Worm (Caenorhabditis elegans) whole organism, L1 larva: ENCODE results near the gene cwf-19L1.

Experiments used
- F16B12.6 ChIP-seq: fragments of 150-350 bp; optimal IDR thresholded peaks from 2 replicates; lab custom pipeline; 2014; ENCODE audit warnings: missing biosample characterization, missing genetic modification characterization
- aha-1 ChIP-seq: fragments of 150-350 bp; optimal IDR thresholded peaks from 2 replicates; lab custom pipeline; 2014; ENCODE audit warnings: missing biosample characterization, missing genetic modification characterization
- aly-2 ChIP-seq: fragments of 150-350 bp; optimal IDR thresholded peaks from 2 replicates; lab custom pipeline; 2014; ENCODE audit warnings: missing biosample characterization, missing genetic modification characterization
- blmp-1 ChIP-seq: fragments of 150-350 bp; optimal IDR thresholded peaks from 2 replicates; lab custom pipeline; 2014; ENCODE audit warnings: missing biosample characterization, missing genetic modification characterization
- ceh-88 ChIP-seq: fragments of 200-800 bp; sonication (Bioruptor generic); IDR thresholded peaks from 2 replicates; pipeline ENCODE4 v1.3.6; 2022; ENCODE audit warnings: missing genetic modification characterization, missing compliant biosample characterization
- dpl-1 ChIP-seq, 3 experiments: fragments of 150-350 bp in 2 of 3; sonication (generic microtip) in 1 of 3; optimal IDR thresholded peaks; 2 replicates each; lab custom pipeline; 2014 to 2017; ENCODE audit warnings: missing biosample characterization in 3 of 3, missing genetic modification characterization in 3 of 3, missing genetic modification reagents in 3 of 3
- dsc-1 ChIP-seq: sonication (generic microtip); optimal IDR thresholded peaks from 2 replicates; lab custom pipeline; 2016; ENCODE audit warnings: mild to moderate bottlenecking, missing genetic modification characterization, missing compliant biosample characterization
- efl-1 ChIP-seq, 4 experiments: fragments of 150-350 bp; optimal IDR thresholded peaks in 3 of 4; peaks in 1 of 4; 1 replicate in 1 of 4; 2 replicates in 3 of 4; lab custom pipeline; 2014; ENCODE audit warnings: missing biosample characterization in 2 of 4, missing genetic modification characterization in 2 of 4, missing genetic modification reagents in 2 of 4
- efl-3 ChIP-seq: fragments of 200-800 bp; sonication (Bioruptor generic); optimal IDR thresholded peaks from 2 replicates; lab custom pipeline; 2018; ENCODE audit warnings: mild to moderate bottlenecking, missing genetic modification characterization, missing compliant biosample characterization
- egl-27 ChIP-seq, 2 experiments: fragments of 150-350 bp in 1 of 2; sonication (generic microtip); optimal IDR thresholded peaks; 3 replicates each; lab custom pipeline; 2017 to 2018; ENCODE audit warnings: missing biosample characterization in 2 of 2, missing genetic modification characterization in 2 of 2, missing genetic modification reagents in 2 of 2
- elt-2 ChIP-seq: sonication (generic microtip); optimal IDR thresholded peaks from 2 replicates; lab custom pipeline; 2016; ENCODE audit warnings: missing genetic modification characterization, mild to moderate bottlenecking, inconsistent platforms, missing compliant biosample characterization, missing genetic modification reagents
- elt-3 ChIP-seq, 6 experiments: fragments of 150-350 bp in 1 of 6; sonication (generic microtip); optimal IDR thresholded peaks; 2 replicates each; lab custom pipeline; 2017 to 2018; ENCODE audit warnings: missing biosample characterization in 6 of 6, missing genetic modification characterization in 6 of 6, inconsistent platforms in 1 of 6
- ets-5 ChIP-seq: fragments of 200-800 bp; sonication (Bioruptor generic); IDR thresholded peaks from 2 replicates; pipeline ENCODE4 v1.3.6; 2022; ENCODE audit warnings: missing genetic modification characterization, missing compliant biosample characterization
- fkh-10 ChIP-seq: sonication (generic microtip); optimal IDR thresholded peaks from 2 replicates; lab custom pipeline; 2017; ENCODE audit warnings: missing biosample characterization, missing genetic modification reagents, missing genetic modification characterization
- fkh-4 ChIP-seq: sonication (generic microtip); optimal IDR thresholded peaks from 2 replicates; lab custom pipeline; 2016; ENCODE audit warnings: missing compliant biosample characterization, missing genetic modification characterization, borderline replicate concordance
- fos-1 ChIP-seq: fragments of 150-350 bp; optimal IDR thresholded peaks from 2 replicates; lab custom pipeline; 2014; ENCODE audit warnings: missing biosample characterization, missing genetic modification characterization
- grh-1 ChIP-seq: fragments of 200-800 bp; sonication (Bioruptor generic); IDR thresholded peaks from 2 replicates; pipeline ENCODE4 v1.3.6; 2022; ENCODE audit warnings: missing genetic modification reagents, missing genetic modification characterization, missing compliant biosample characterization
- hlh-17 ChIP-seq: fragments of 200-800 bp; sonication (Bioruptor generic); optimal IDR thresholded peaks from 2 replicates; lab custom pipeline; 2018; ENCODE audit warnings: missing genetic modification characterization, mild to moderate bottlenecking, missing compliant biosample characterization, moderate library complexity, borderline replicate concordance
- hpl-2 ChIP-seq: fragments of 150-350 bp; optimal IDR thresholded peaks from 2 replicates; lab custom pipeline; 2014; ENCODE audit warnings: missing biosample characterization, missing genetic modification reagents, missing genetic modification characterization
- lin-13 ChIP-seq: fragments of 150-350 bp; optimal IDR thresholded peaks from 2 replicates; lab custom pipeline; 2014; ENCODE audit warnings: missing biosample characterization, missing genetic modification reagents, missing genetic modification characterization
- lin-15B ChIP-seq: fragments of 150-350 bp; sonication (generic microtip); optimal IDR thresholded peaks from 3 replicates; lab custom pipeline; 2014; ENCODE audit warnings: missing biosample characterization, missing genetic modification characterization
- lin-35 ChIP-seq, 2 experiments: fragments of 150-350 bp; optimal IDR thresholded peaks; 2 replicates each; lab custom pipeline; 2014; ENCODE audit warnings: missing biosample characterization in 2 of 2, missing genetic modification characterization in 2 of 2, missing genetic modification reagents in 2 of 2
- lir-3 ChIP-seq: sonication (generic microtip); optimal IDR thresholded peaks from 2 replicates; lab custom pipeline; 2016; ENCODE audit warnings: mild to moderate bottlenecking, missing genetic modification characterization, moderate library complexity, missing compliant biosample characterization; ENCODE audit not compliant: poor library complexity
- lsy-2 ChIP-seq, 2 experiments: fragments of 150-350 bp; optimal IDR thresholded peaks; 2 replicates each; lab custom pipeline; 2014; ENCODE audit warnings: missing biosample characterization in 2 of 2, missing genetic modification characterization in 2 of 2
- nhr-237 ChIP-seq: fragments of 150-350 bp; optimal IDR thresholded peaks from 2 replicates; lab custom pipeline; 2014; ENCODE audit warnings: missing biosample characterization, missing genetic modification characterization
- nhr-28 ChIP-seq: fragments of 150-350 bp; optimal IDR thresholded peaks from 2 replicates; lab custom pipeline; 2014; ENCODE audit warnings: missing biosample characterization, missing genetic modification characterization
- nhr-76 ChIP-seq: sonication (generic microtip); optimal IDR thresholded peaks from 2 replicates; lab custom pipeline; 2017; ENCODE audit warnings: missing biosample characterization, missing genetic modification characterization
- pag-3 ChIP-seq: sonication (generic microtip); optimal IDR thresholded peaks from 2 replicates; lab custom pipeline; 2017; ENCODE audit warnings: missing genetic modification characterization, mild to moderate bottlenecking, missing compliant biosample characterization, antibody characterized with exemption, borderline replicate concordance; ENCODE audit not compliant: insufficient read depth
- snpc-4 ChIP-seq: fragments of 150-350 bp; optimal IDR thresholded peaks from 2 replicates; lab custom pipeline; 2014; ENCODE audit warnings: missing biosample characterization, missing genetic modification characterization
- sptf-1 ChIP-seq: fragments of 150-350 bp; optimal IDR thresholded peaks from 2 replicates; lab custom pipeline; 2014; ENCODE audit warnings: missing biosample characterization, missing genetic modification characterization
- tlp-1 ChIP-seq: fragments of 150-350 bp; optimal IDR thresholded peaks from 2 replicates; lab custom pipeline; 2014; ENCODE audit warnings: missing biosample characterization, missing genetic modification characterization
- unc-30 ChIP-seq: sonication (generic microtip); optimal IDR thresholded peaks from 2 replicates; lab custom pipeline; 2017; ENCODE audit warnings: missing biosample characterization, missing genetic modification characterization
- vab-15 ChIP-seq: sonication (generic microtip); optimal IDR thresholded peaks from 2 replicates; lab custom pipeline; 2017; ENCODE audit warnings: missing genotype, mild to moderate bottlenecking, missing genetic modification characterization, missing compliant biosample characterization
- xbp-1 ChIP-seq: sonication (generic microtip); optimal IDR thresholded peaks from 2 replicates; lab custom pipeline; 2016; ENCODE audit warnings: missing genetic modification characterization, missing compliant biosample characterization
- ztf-11 ChIP-seq, 2 experiments: sonication (generic microtip); optimal IDR thresholded peaks; 2 replicates each; lab custom pipeline; 2016 to 2017; ENCODE audit warnings: missing genetic modification characterization in 2 of 2, missing biosample characterization in 1 of 2, missing compliant biosample characterization in 1 of 2

The cwf-19L1 gene

DNA sequence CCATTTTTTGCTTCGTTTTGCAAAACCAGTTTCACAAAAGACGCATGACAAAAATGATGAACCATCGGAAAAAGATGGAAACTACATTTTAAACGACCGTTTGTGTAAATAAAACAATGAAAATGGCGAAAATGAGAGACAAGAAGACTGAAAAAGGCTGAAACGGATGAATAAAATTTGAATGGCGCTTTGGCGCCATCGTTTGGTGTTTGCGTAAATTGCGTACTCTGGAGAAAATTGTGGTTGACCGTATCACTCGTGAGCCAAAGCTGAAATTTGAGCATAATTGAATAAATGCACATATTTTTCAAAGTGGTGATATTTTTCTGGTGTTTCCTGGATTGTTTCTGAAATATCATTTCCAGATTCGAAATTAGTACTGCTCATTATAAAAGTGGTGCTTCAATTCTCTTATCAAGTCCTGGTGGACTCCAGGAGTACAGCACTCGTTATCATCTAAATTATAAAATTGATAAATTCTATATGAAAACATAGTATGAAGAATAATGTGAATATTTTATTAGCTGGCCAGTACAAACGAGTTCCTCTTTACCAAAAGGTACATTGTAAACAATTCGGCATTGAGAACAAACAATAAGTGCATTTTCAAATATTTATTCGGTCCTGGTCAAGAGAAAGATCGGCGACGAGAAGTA, 6.3 kb upstream of the cwf-19L1 start:
- no peak for TF ChIP-seq pag-3 (tag; lab: Kevin White, UChicago)
- TF ChIP-seq lin-35 (GFP tag; optimal IDR thresholded peaks at IDR 0.05; lab: Kevin White, UChicago), result peak; percentile 18 to 33
- peak; percentile 60 for TF ChIP-seq elt-2 (tag; lab: Kevin White, UChicago)
- TF ChIP-seq efl-1 (optimal IDR thresholded peaks at IDR 0.05; lab: Kevin White, UChicago), result peak; percentile 8 to 25
- peak; percentile 54 to 80 for TF ChIP-seq efl-1 (GFP tag; optimal IDR thresholded peaks at IDR 0.05 in 1 of 2; lab: Kevin White, UChicago)
- TF ChIP-seq ets-5 (GFP tag; lab: Robert Waterston, UW), result no peak
- TF ChIP-seq lsy-2 (tag; optimal IDR thresholded peaks at IDR 0.05; lab: Kevin White, UChicago), result peak in 1 of 2 experiments; percentile 80
- TF ChIP-seq ceh-88 (GFP tag; lab: Robert Waterston, UW), result no peak
- TF ChIP-seq elt-3 (tag; optimal IDR thresholded peaks at IDR 0.05; lab: Kevin White, UChicago), result peak in 1 of 6 experiments; percentile 4
- TF ChIP-seq fos-1 (tag; lab: Kevin White, UChicago), result no peak
- no peak for TF ChIP-seq blmp-1
- TF ChIP-seq grh-1 (GFP tag; lab: Robert Waterston, UW), result no peak
- peak in 2 of 3 experiments; percentile 20 to 63 for TF ChIP-seq dpl-1 (GFP tag; optimal IDR thresholded peaks at IDR 0.05; lab: Kevin White, UChicago)
- TF ChIP-seq nhr-76 (tag; lab: Kevin White, UChicago), result no peak

DNA sequence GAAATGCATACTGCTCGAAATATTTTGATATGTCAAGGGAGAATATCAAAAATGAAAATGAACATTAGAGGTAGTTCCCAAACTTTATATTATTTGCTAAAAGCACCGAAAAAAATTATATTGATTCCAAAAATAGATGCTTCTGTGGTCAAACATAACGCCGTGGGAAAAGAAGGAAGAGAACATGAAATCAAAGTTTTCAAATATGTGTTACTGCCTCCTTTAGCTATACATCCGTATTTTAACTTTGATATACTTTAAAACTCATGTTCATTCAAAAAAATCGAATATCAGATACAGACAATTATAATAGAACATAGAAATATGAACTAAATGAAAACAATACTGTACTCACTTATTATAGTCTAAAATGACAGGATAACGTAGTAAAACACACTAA, 4.2 kb upstream of the cwf-19L1 start, which contains the start of gene Y38A10A.11:
Y38A10A.11 (minus strand) TSS at position 101 of the 400 bp plus-strand sequence.
- TF ChIP-seq dsc-1 (tag; lab: Kevin White, UChicago), result no peak
- no peak for TF ChIP-seq sptf-1 (tag; lab: Kevin White, UChicago)
- TF ChIP-seq hpl-2, result no peak
- no peak for TF ChIP-seq F16B12.6 (tag; lab: Kevin White, UChicago)
- TF ChIP-seq aly-2, result no peak
- no peak for TF ChIP-seq lir-3 (tag; lab: Kevin White, UChicago)
- TF ChIP-seq lin-15B (tag; lab: Kevin White, UChicago), result no peak
- TF ChIP-seq tlp-1 (tag; lab: Kevin White, UChicago), result no peak
- no peak for TF ChIP-seq snpc-4 (tag; lab: Kevin White, UChicago)
- no peak for TF ChIP-seq efl-3 (GFP tag; lab: Kevin White, UChicago)
- no peak for TF ChIP-seq xbp-1 (tag; lab: Kevin White, UChicago)
- TF ChIP-seq ztf-11 (tag; optimal IDR thresholded peaks at IDR 0.05; lab: Kevin White, UChicago), result no peak
- no peak for TF ChIP-seq elt-3 (tag; optimal IDR thresholded peaks at IDR 0.05; lab: Kevin White, UChicago)
- TF ChIP-seq fkh-10 (GFP tag; lab: Kevin White, UChicago), result no peak
- no peak for TF ChIP-seq nhr-76 (tag; lab: Kevin White, UChicago)
- no peak for TF ChIP-seq vab-15 (tag; lab: Kevin White, UChicago)
- no peak for TF ChIP-seq egl-27 (tag; optimal IDR thresholded peaks at IDR 0.05; lab: Kevin White, UChicago)

DNA sequence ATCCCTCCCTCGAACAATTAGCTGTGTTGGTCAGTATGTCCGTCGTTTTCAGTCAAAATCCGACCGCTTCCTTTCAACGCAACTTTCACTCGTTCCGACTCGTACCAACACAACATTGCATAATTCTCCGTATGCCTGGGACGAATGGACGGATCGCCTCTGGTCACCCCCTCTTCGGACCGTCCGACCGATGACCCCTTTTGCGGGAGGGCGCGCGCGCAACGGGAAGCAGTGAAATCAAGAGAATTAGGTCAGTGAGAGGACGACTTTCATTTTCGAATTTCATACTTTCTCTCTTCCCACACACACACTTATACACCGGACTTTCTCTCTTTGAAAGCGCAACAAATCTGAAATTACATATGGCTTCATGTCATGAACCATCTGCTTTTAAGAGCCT, 2.3 kb upstream of the cwf-19L1 start, which contains the start of gene atf-8:
atf-8 (plus strand) TSS at position 234 of the 400 bp plus-strand sequence.
- no peak for TF ChIP-seq hlh-17 (GFP tag; lab: Kevin White, UChicago)
- no peak for TF ChIP-seq nhr-28 (tag; lab: Kevin White, UChicago)
- TF ChIP-seq nhr-237 (tag; lab: Kevin White, UChicago), result no peak
- peak; percentile 100 for TF ChIP-seq blmp-1
- TF ChIP-seq fkh-4, result no peak
- no peak for TF ChIP-seq lin-13
- no peak for TF ChIP-seq aha-1 (tag; lab: Kevin White, UChicago)
- TF ChIP-seq unc-30 (tag; lab: Kevin White, UChicago), result no peak
